Worm (Caenorhabditis elegans) whole organism, L4 larva: ENCODE results near the gene K03B4.6.

Experiments
- F26F4.8 ChIP-seq: fragments of 200-800 bp; sonication (Bioruptor generic); conservative IDR thresholded peaks from 2 replicates; pipeline ENCODE4 v1.3.6; 2022; ENCODE audit warnings: missing genetic modification characterization, missing compliant biosample characterization
- F37D6.2 ChIP-seq: sonication (generic microtip); optimal IDR thresholded peaks from 2 replicates; lab custom pipeline; 2016; ENCODE audit warnings: mild to moderate bottlenecking, missing genetic modification characterization, missing compliant biosample characterization
- R02D3.7 ChIP-seq: fragments of 150-350 bp; sonication (generic microtip); optimal IDR thresholded peaks from 3 replicates; lab custom pipeline; 2014; ENCODE audit warnings: missing biosample characterization, missing genetic modification characterization
- Y105C5A.15 ChIP-seq: fragments of 200-800 bp; sonication (Bioruptor generic); IDR thresholded peaks from 2 replicates; pipeline ENCODE4 v1.3.6; 2022; ENCODE audit warnings: missing genetic modification characterization, missing compliant biosample characterization
- Y75B8A.6 ChIP-seq: fragments of 200-800 bp; sonication (Bioruptor generic); IDR thresholded peaks from 2 replicates; pipeline ENCODE4 v1.3.6; 2022; ENCODE audit warnings: missing genetic modification reagents, missing genetic modification characterization, missing compliant biosample characterization
- ZK337.2 ChIP-seq: fragments of 200-800 bp; sonication (Bioruptor generic); IDR thresholded peaks from 2 replicates; pipeline ENCODE4 v1.3.6; 2022; ENCODE audit warnings: missing genetic modification reagents, missing genetic modification characterization, missing compliant biosample characterization
- aly-2 ChIP-seq: sonication (generic microtip); optimal IDR thresholded peaks from 2 replicates; lab custom pipeline; 2018; ENCODE audit warnings: missing biosample characterization, missing genetic modification characterization
- arid-1 ChIP-seq: fragments of 200-800 bp; sonication (Bioruptor generic); conservative IDR thresholded peaks from 2 replicates; pipeline ENCODE4 v1.3.6; 2022; ENCODE audit warnings: missing genetic modification reagents, missing genetic modification characterization, missing compliant biosample characterization
- dmd-6 ChIP-seq: fragments of 200-800 bp; sonication (Bioruptor generic); IDR thresholded peaks from 2 replicates; pipeline ENCODE4 v1.3.6; 2022; ENCODE audit warnings: missing genetic modification reagents, missing genetic modification characterization, missing compliant biosample characterization
- dmd-8 ChIP-seq: fragments of 200-800 bp; sonication (Bioruptor generic); IDR thresholded peaks from 2 replicates; pipeline ENCODE4 v1.3.6; 2022; ENCODE audit warnings: missing genetic modification characterization, missing compliant biosample characterization
- dpl-1 ChIP-seq: fragments of 150-350 bp; optimal IDR thresholded peaks from 2 replicates; lab custom pipeline; 2014; ENCODE audit warnings: missing biosample characterization, missing genetic modification reagents, missing genetic modification characterization
- duxl-1 ChIP-seq: sonication (generic microtip); optimal IDR thresholded peaks from 2 replicates; lab custom pipeline; 2016; ENCODE audit warnings: mild to moderate bottlenecking, missing genetic modification characterization, moderate library complexity, missing compliant biosample characterization; ENCODE audit not compliant: poor library complexity
- dve-1 ChIP-seq: sonication (generic microtip); optimal IDR thresholded peaks from 2 replicates; lab custom pipeline; 2017; ENCODE audit warnings: antibody characterized with exemption, mild to moderate bottlenecking, missing genetic modification characterization, missing compliant biosample characterization; ENCODE audit not compliant: insufficient read depth
- egl-43 ChIP-seq: fragments of 200-800 bp; sonication (Bioruptor generic); IDR thresholded peaks from 2 replicates; pipeline ENCODE4 v1.3.6; 2022; ENCODE audit warnings: missing genetic modification reagents, missing genetic modification characterization, missing compliant biosample characterization
- fkh-10 ChIP-seq: fragments of 150-350 bp; optimal IDR thresholded peaks from 2 replicates; lab custom pipeline; 2014; ENCODE audit warnings: missing biosample characterization, missing genetic modification reagents, missing genetic modification characterization
- fos-1 ChIP-seq: fragments of 150-350 bp; optimal IDR thresholded peaks from 2 replicates; lab custom pipeline; 2014; ENCODE audit warnings: missing biosample characterization, missing genetic modification characterization
- hlh-11 ChIP-seq: fragments of 200-800 bp; sonication (Bioruptor generic); optimal IDR thresholded peaks from 2 replicates; lab custom pipeline; 2018; ENCODE audit warnings: mild to moderate bottlenecking, missing genetic modification characterization, missing compliant biosample characterization
- hlh-30 ChIP-seq: sonication (generic microtip); optimal IDR thresholded peaks from 2 replicates; lab custom pipeline; 2017; ENCODE audit warnings: antibody characterized with exemption, mild to moderate bottlenecking, missing genetic modification characterization, missing compliant biosample characterization; ENCODE audit not compliant: insufficient read depth
- lim-7 ChIP-seq: fragments of 200-800 bp; sonication (Bioruptor generic); IDR thresholded peaks from 2 replicates; pipeline ENCODE4 v1.3.6; 2022; ENCODE audit warnings: missing genetic modification characterization, missing compliant biosample characterization
- lin-1 ChIP-seq: fragments of 200-800 bp; sonication (Bioruptor generic); IDR thresholded peaks from 2 replicates; pipeline ENCODE4 v1.3.6; 2022; ENCODE audit warnings: missing genetic modification reagents, missing genetic modification characterization, missing compliant biosample characterization
- lin-13 ChIP-seq: fragments of 150-350 bp; optimal IDR thresholded peaks from 2 replicates; lab custom pipeline; 2014; ENCODE audit warnings: missing biosample characterization, missing genetic modification reagents, missing genetic modification characterization
- lin-39 ChIP-seq: fragments of 150-350 bp; optimal IDR thresholded peaks from 2 replicates; lab custom pipeline; 2014; ENCODE audit warnings: missing biosample characterization, missing genetic modification reagents, missing genetic modification characterization
- lsy-2 ChIP-seq, 2 experiments: fragments of 150-350 bp in 1 of 2; sonication (generic microtip) in 1 of 2; optimal IDR thresholded peaks; 2 replicates each; lab custom pipeline; 2014 to 2017; ENCODE audit warnings: missing biosample characterization in 2 of 2, missing genetic modification characterization in 2 of 2
- mdt-29 ChIP-seq: fragments of 200-800 bp; sonication (Bioruptor generic); IDR thresholded peaks from 2 replicates; pipeline ENCODE4 v1.3.6; 2022; ENCODE audit warnings: missing genetic modification reagents, missing genetic modification characterization, missing compliant biosample characterization
- mes-2 ChIP-seq: sonication (generic microtip); optimal IDR thresholded peaks from 2 replicates; lab custom pipeline; 2016; ENCODE audit warnings: missing genotype, mild to moderate bottlenecking, missing genetic modification characterization, missing compliant biosample characterization; ENCODE audit not compliant: poor library complexity, severe bottlenecking
- nhr-102 ChIP-seq: sonication (generic microtip); optimal IDR thresholded peaks from 2 replicates; lab custom pipeline; 2016; ENCODE audit warnings: mild to moderate bottlenecking, missing genetic modification characterization, moderate library complexity, missing compliant biosample characterization
- nhr-111 ChIP-seq: fragments of 200-800 bp; sonication (Bioruptor generic); optimal IDR thresholded peaks from 2 replicates; lab custom pipeline; 2018; ENCODE audit warnings: mild to moderate bottlenecking, missing genetic modification characterization, missing compliant biosample characterization
- nhr-237 ChIP-seq: sonication (generic microtip); optimal IDR thresholded peaks from 2 replicates; lab custom pipeline; 2017; ENCODE audit warnings: missing biosample characterization, missing genetic modification characterization
- nhr-28 ChIP-seq: fragments of 150-350 bp; optimal IDR thresholded peaks from 2 replicates; lab custom pipeline; 2014; ENCODE audit warnings: missing biosample characterization, missing genetic modification characterization
- nhr-48 ChIP-seq: sonication (generic microtip); optimal IDR thresholded peaks from 2 replicates; lab custom pipeline; 2016; ENCODE audit warnings: mild to moderate bottlenecking, missing genetic modification characterization, missing compliant biosample characterization
- pha-4 ChIP-seq, 2 experiments: fragments of 150-350 bp in 1 of 2; fragments of 200-800 bp in 1 of 2; sonication (Bioruptor generic) in 1 of 2; IDR thresholded peaks in 1 of 2; optimal IDR thresholded peaks in 1 of 2; 2 replicates each; pipeline versions ENCODE4 v1.3.6 to Lab custom; 2014 to 2022; ENCODE audit warnings: missing genetic modification characterization in 2 of 2, missing genetic modification reagents in 2 of 2, missing biosample characterization in 1 of 2, missing compliant biosample characterization in 1 of 2
- set-16 ChIP-seq: fragments of 200-800 bp; sonication (Bioruptor generic); IDR thresholded peaks from 2 replicates; pipeline ENCODE4 v1.3.6; 2022; ENCODE audit warnings: missing genetic modification reagents, missing genetic modification characterization, missing compliant biosample characterization
- tag-97 ChIP-seq: fragments of 200-800 bp; sonication (Bioruptor generic); IDR thresholded peaks from 2 replicates; pipeline ENCODE4 v1.3.6; 2022; ENCODE audit warnings: missing genetic modification characterization, missing compliant biosample characterization
- tra-1 ChIP-seq: fragments of 200-800 bp; sonication (Bioruptor generic); IDR thresholded peaks from 2 replicates; pipeline ENCODE4 v1.3.6; 2022; ENCODE audit warnings: missing genetic modification reagents, missing genetic modification characterization, missing compliant biosample characterization
- zag-1 ChIP-seq: fragments of 150-350 bp; optimal IDR thresholded peaks from 2 replicates; lab custom pipeline; 2014; ENCODE audit warnings: missing biosample characterization, missing genetic modification characterization
- zfp-2 ChIP-seq: sonication (generic microtip); optimal IDR thresholded peaks from 2 replicates; lab custom pipeline; 2016; ENCODE audit warnings: mild to moderate bottlenecking, missing genetic modification characterization, missing compliant biosample characterization
- zfp-3 ChIP-seq: fragments of 200-800 bp; sonication (Bioruptor generic); conservative IDR thresholded peaks from 2 replicates; pipeline ENCODE4 v1.3.6; 2022; ENCODE audit warnings: missing genetic modification reagents, missing genetic modification characterization, missing compliant biosample characterization

Gene K03B4.6

DNA sequence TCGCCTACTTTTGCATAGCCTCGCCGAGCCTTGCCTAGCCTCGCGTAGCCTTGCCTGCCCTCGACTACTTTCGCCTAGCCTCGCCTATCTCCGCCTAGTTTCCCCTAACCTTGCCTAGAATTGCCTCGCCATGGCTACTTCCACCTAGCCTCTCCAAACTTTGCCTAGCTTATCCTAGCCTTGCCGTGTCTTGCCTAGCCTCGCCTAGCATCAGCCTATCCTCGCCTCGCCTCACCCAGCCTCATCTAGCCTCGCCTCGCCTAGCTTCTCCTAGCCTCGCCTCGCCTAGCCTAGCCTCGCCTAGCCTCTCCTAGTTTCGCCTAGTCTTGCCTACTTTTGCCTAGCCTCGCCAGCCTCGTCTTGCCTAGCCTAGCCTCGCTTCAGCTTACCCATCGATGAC lies 8.9 kb downstream of the K03B4.6 start:
- no peak for TF ChIP-seq nhr-237 (tag; lab: Kevin White, UChicago)
- TF ChIP-seq nhr-28 (tag; lab: Kevin White, UChicago) = no peak
- no peak for TF ChIP-seq duxl-1
- TF ChIP-seq lin-1 (GFP tag; lab: Robert Waterston, UW) = no peak
- no peak for TF ChIP-seq lin-13
- TF ChIP-seq ZK337.2 (GFP tag; lab: Robert Waterston, UW) = no peak
- no peak for TF ChIP-seq aly-2 (tag; lab: Kevin White, UChicago)
- peak; percentile 80 for TF ChIP-seq set-16 (GFP tag; lab: Robert Waterston, UW)
- no peak for TF ChIP-seq fos-1 (tag; lab: Kevin White, UChicago)
- TF ChIP-seq dmd-8 = peak; percentile 45; the same call in 1 of the 2 replicates
- TF ChIP-seq egl-43 (GFP tag; lab: Robert Waterston, UW) = no peak
- no peak for TF ChIP-seq arid-1 (GFP tag; lab: Robert Waterston, UW)
- no peak for TF ChIP-seq hlh-30 (tag; lab: Kevin White, UChicago)
- TF ChIP-seq nhr-48 (tag; lab: Kevin White, UChicago) = no peak

DNA sequence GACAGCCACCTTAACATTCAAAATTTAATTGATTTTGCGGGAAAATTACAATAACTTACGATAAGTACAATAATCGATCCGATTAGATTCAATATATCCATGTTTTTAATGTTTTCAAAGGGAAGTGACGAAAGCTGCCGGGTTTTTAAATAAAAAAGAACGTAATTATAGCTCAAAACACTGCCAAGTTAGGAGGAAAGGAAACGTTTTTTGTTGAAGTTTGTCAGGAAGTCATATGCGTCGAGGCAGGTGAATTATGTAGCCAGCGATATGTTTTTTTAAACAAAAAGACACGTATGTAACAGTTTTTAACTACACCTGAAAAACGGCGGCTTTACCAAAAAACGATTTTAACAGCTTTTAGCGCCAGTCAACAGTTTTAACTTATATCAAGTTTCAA lies 10.3 kb downstream of the K03B4.6 start, which contains the start of gene srx-73:
TSS of gene srx-73 (minus strand) at position 101 of the 400 bp plus-strand sequence.
- no peak for TF ChIP-seq zfp-3 (GFP tag; lab: Robert Waterston, UW)
- no peak for TF ChIP-seq fkh-10 (GFP tag; lab: Kevin White, UChicago)
- no peak for TF ChIP-seq mdt-29 (GFP tag; lab: Robert Waterston, UW)
- TF ChIP-seq Y75B8A.6 (GFP tag; lab: Robert Waterston, UW) = no peak
- no peak for TF ChIP-seq F26F4.8
- TF ChIP-seq tag-97 = no peak
- no peak for TF ChIP-seq mes-2
- no peak for TF ChIP-seq tra-1 (GFP tag; lab: Robert Waterston, UW)
- TF ChIP-seq nhr-111 (GFP tag; lab: Kevin White, UChicago) = no peak
- no peak for TF ChIP-seq zfp-2 (tag; lab: Kevin White, UChicago)
- TF ChIP-seq nhr-48 (tag; lab: Kevin White, UChicago) = no peak
- TF ChIP-seq R02D3.7 (tag; lab: Kevin White, UChicago) = no peak
- TF ChIP-seq lin-39 = no peak
- no peak for TF ChIP-seq zag-1 (tag; lab: Kevin White, UChicago)
- TF ChIP-seq hlh-11 (tag; lab: Kevin White, UChicago) = no peak
- no peak for TF ChIP-seq dve-1 (tag; lab: Kevin White, UChicago)
- no peak for TF ChIP-seq F37D6.2 (tag; lab: Kevin White, UChicago)
- TF ChIP-seq, all 104 proteins: peak for 0

DNA sequence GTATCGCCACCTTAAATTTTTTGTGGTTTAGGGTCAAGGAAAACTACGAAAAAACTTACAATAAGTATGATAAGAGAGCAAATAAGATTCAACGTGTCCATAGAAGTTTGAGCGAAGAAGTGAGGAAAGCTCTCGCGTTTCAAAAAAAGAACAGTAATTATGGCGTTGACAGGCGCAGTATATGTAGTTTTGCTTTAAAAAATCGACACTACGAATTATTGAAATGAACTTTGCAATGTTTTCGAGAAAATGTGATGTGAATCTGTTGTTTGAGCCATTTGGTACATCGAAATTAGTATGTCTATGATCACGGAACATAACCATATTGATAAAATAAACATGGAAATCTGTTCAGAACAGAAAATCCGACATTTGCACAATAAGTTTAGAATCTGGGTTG lies 13.6 kb downstream of the K03B4.6 start, which contains the start of gene srx-74:
TSS of gene srx-74 (minus strand) at position 101 of the 400 bp plus-strand sequence.
- no peak for TF ChIP-seq lsy-2 (tag; optimal IDR thresholded peaks at IDR 0.05; lab: Kevin White, UChicago)
- TF ChIP-seq Y105C5A.15 (GFP tag; lab: Robert Waterston, UW) = no peak
- no peak for TF ChIP-seq dmd-6
- TF ChIP-seq lim-7 = no peak
- TF ChIP-seq dpl-1 (GFP tag; lab: Kevin White, UChicago) = no peak
- no peak for TF ChIP-seq pha-4 (GFP tag; IDR thresholded peaks at IDR 0.05; lab: Robert Waterston, UW)
- TF ChIP-seq pha-4 (tag; optimal IDR thresholded peaks at IDR 0.05; lab: Kevin White, UChicago) = no peak
- TF ChIP-seq nhr-102 (tag; lab: Kevin White, UChicago) = no peak
